Fruit fly (Drosophila melanogaster): ENCODE measurements around the gene CG10903.

The CG10903 gene

DNA sequence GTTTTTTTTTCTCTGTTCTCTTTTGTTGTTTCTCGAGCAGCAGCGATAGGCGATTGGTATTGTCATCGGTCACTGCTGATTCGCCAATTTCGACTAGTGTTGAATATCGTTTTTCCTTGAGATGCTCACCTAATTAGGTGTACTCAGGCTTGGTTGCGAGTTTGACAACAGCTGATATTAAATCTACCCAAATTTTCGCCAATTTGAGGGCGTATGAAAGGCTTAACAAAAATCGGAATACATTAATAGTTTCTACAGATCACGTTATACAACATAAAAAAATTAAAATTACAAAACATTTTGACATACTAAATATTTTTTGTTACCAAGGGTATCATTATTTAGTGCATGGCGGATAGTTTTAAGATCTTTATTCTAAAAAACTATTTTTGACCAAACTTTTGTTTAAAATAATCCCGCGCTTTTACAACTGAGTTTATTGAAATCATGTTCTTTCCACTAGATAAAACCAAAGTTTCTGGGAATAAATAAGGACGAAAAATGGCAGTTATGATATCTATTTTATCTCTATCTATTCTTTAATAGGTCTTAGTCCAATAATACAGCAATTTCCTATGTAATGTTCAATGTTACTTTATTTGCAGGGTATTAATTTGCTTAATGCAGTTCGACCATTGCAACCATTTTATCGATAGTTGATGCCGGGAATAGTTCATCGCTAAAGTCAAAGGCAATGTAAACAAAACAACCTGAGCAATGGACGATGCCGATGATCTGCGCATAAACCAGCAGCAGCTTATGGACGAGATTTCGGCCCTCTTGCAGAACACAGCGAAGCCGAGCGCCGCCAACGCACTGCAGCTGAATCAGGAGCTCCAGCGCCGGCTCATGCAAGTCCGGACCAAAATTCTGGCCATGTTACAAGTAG, 16.8 kb upstream of the CG10903 start, which contains the start of the genes CG10435 and Pbp95 (continued):
- TF ChIP-seq btn (GFP tag; optimal IDR thresholded peaks at IDR 0.05): no peak
- no peak for TF ChIP-seq CG3838 (GFP tag; optimal IDR thresholded peaks at IDR 0.05)
- TF ChIP-seq CG1792 (GFP tag; optimal IDR thresholded peaks at IDR 0.05): no peak
- TF ChIP-seq Hey (tag; optimal IDR thresholded peaks at IDR 0.05): no peak
- 0 out of 2 replicates have a peak, but pooled peaks have one; percentile 20 for TF ChIP-seq gsb (GFP tag; IDR thresholded peaks at IDR 0.05)
- no peak for TF ChIP-seq gce (GFP tag; IDR thresholded peaks at IDR 0.05)
- TF ChIP-seq Rfx (GFP tag; IDR thresholded peaks at IDR 0.05): peak; percentile 81
- no peak for TF ChIP-seq CG4328 (GFP tag; optimal IDR thresholded peaks at IDR 0.05)
- TF ChIP-seq HLH54F (GFP tag; optimal IDR thresholded peaks at IDR 0.05): peak; percentile 66
- TF ChIP-seq grn (GFP tag; optimal IDR thresholded peaks at IDR 0.05): no peak
- TF ChIP-seq nmo (GFP tag; optimal IDR thresholded peaks at IDR 0.05): peak; percentile 60
- peak; percentile 79 for TF ChIP-seq MBD-R2 (GFP tag; IDR thresholded peaks at IDR 0.05)
- peak; percentile 87 for TF ChIP-seq Sry-β (GFP tag; optimal IDR thresholded peaks at IDR 0.05)
- TF ChIP-seq Sox102F (GFP tag; optimal IDR thresholded peaks at IDR 0.05): no peak
- TF ChIP-seq CG32532 (GFP tag; IDR thresholded peaks at IDR 0.05): peak; percentile 58
- peak; percentile 2 for TF ChIP-seq CG7786 (GFP tag; optimal IDR thresholded peaks at IDR 0.05)
- TF ChIP-seq luna (GFP tag; optimal IDR thresholded peaks at IDR 0.05): no peak
- no peak for TF ChIP-seq CG4707 (GFP tag; optimal IDR thresholded peaks at IDR 0.05)
- peak; percentile 80 for TF ChIP-seq Dll (GFP tag; IDR thresholded peaks at IDR 0.05; ENCODE audit: partially characterized antibody)
- TF ChIP-seq ci (GFP tag; IDR thresholded peaks at IDR 0.05): peak; percentile 68
- TF ChIP-seq CG10462 (GFP tag; optimal IDR thresholded peaks at IDR 0.05): no peak
- peak; percentile 66 for TF ChIP-seq CG11456 (GFP tag; IDR thresholded peaks at IDR 0.05)
- no peak for TF ChIP-seq CG12769 (tag; optimal IDR thresholded peaks at IDR 0.05)
- peak in 1 of 2 experiments; percentile 32 for TF ChIP-seq insv (GFP tag; optimal IDR thresholded peaks at IDR 0.05)
- TF ChIP-seq dati (GFP tag; IDR thresholded peaks at IDR 0.05): no peak
- peak; percentile 57 for TF ChIP-seq sna (GFP tag; IDR thresholded peaks at IDR 0.05; ENCODE audit: partially characterized antibody)
- peak; percentile 34 for TF ChIP-seq CG10274 (GFP tag; optimal IDR thresholded peaks at IDR 0.05)
- peak; percentile 12 for TF ChIP-seq Six4 (GFP tag; optimal IDR thresholded peaks at IDR 0.05)
- TF ChIP-seq ab (GFP tag; optimal IDR thresholded peaks at IDR 0.05): no peak
- peak; percentile 74 for TF ChIP-seq Dref (GFP tag; IDR thresholded peaks at IDR 0.05)
- TF ChIP-seq Atf-2 (GFP tag; optimal IDR thresholded peaks at IDR 0.05): peak; percentile 45
- peak; percentile 45 for TF ChIP-seq NC2β (GFP tag; optimal IDR thresholded peaks at IDR 0.05)
- peak; percentile 41 for TF ChIP-seq CG16815 (GFP tag; optimal IDR thresholded peaks at IDR 0.05)
- TF ChIP-seq CG14441 (GFP tag; IDR thresholded peaks at IDR 0.05): peak; percentile 47
- peak; percentile 18 for TF ChIP-seq CG17829 (tag; optimal IDR thresholded peaks at IDR 0.05)
- no peak for TF ChIP-seq YL-1 (GFP tag; optimal IDR thresholded peaks at IDR 0.05)
- peak; percentile 61 for TF ChIP-seq CG16813 (GFP tag; IDR thresholded peaks at IDR 0.05; ENCODE audit: partially characterized antibody)
- TF ChIP-seq CG15514 (GFP tag; optimal IDR thresholded peaks at IDR 0.05): peak; percentile 86
- peak; percentile 67 to 68 for TF ChIP-seq Pdp1 (GFP tag; optimal IDR thresholded peaks at IDR 0.05)
- TF ChIP-seq CG2199 (GFP tag; IDR thresholded peaks at IDR 0.05): no peak
- TF ChIP-seq sqz (GFP tag; optimal IDR thresholded peaks at IDR 0.05): no peak
- peak; percentile 72 for TF ChIP-seq Scr (GFP tag; IDR thresholded peaks at IDR 0.05; ENCODE audit: partially characterized antibody)
- TF ChIP-seq vfl (GFP tag; optimal IDR thresholded peaks at IDR 0.05): peak; percentile 67
- no peak for TF ChIP-seq jigr1 (GFP tag; IDR thresholded peaks at IDR 0.05)
- TF ChIP-seq CG5953 (GFP tag; IDR thresholded peaks at IDR 0.05): 0 out of 2 replicates have a peak, but pooled peaks have one; percentile 33
- 0 out of 3 replicates have a peak, but pooled peaks have one; percentile 51 for TF ChIP-seq mld (GFP tag; IDR thresholded peaks at IDR 0.05; ENCODE audit: partially characterized antibody)
- no peak for TF ChIP-seq bowl (GFP tag; IDR thresholded peaks at IDR 0.05)
- peak; percentile 66 for TF ChIP-seq CG13624 (GFP tag; optimal IDR thresholded peaks at IDR 0.05)
- TF ChIP-seq CG1602 (GFP tag; optimal IDR thresholded peaks at IDR 0.05): peak; percentile 5
